Fruit fly (Drosophila melanogaster) S2 (cell line): ENCODE measurements around the gene Nipsnap.

Source experiments
- CG8478 ChIP-seq: fragments of >200 bp; optimal IDR thresholded peaks from 2 replicates; lab custom pipeline; 2018
- CTCF ChIP-seq, 2 experiments: fragments of >200 bp; optimal IDR thresholded peaks; 2 replicates each; lab custom pipeline; 2018

DNA sequence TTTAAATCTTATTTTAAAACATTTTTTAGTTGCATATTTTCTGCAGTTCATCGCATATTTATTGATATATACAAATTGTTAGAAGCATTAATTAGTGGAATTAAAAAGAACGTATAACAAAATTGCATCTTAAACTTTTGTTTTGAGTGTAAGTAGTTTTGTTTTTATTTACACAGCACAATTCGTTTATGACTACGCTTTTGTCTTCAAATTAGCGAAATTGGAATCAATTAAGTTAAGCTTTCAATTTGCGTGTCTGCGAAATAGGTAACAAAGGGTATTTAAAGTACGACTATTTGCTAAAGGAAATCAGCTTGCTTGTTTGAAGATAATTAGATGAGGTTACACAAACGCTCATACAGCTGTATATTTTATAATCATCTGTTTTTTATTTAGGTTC lies 14.9 kb upstream of the Nipsnap start:
- TF ChIP-seq CG8478 (lab: Kevin White, UChicago), result no peak
- no peak for TF ChIP-seq CTCF (optimal IDR thresholded peaks at IDR 0.05; lab: Kevin White, UChicago)
